Worm (Caenorhabditis elegans): ENCODE results near the gene dos-1.

- TF ChIP-seq hlh-15 (tag; optimal IDR thresholded peaks at IDR 0.05) = no peak
- TF ChIP-seq hlh-30 (tag; optimal IDR thresholded peaks at IDR 0.05; ENCODE audit: insufficient read depth) = no peak
- TF ChIP-seq ceh-45 (GFP tag; IDR thresholded peaks at IDR 0.05) = no peak
- no peak for TF ChIP-seq tbx-7 (tag; optimal IDR thresholded peaks at IDR 0.05)
- no peak for TF ChIP-seq unc-86 (tag; optimal IDR thresholded peaks at IDR 0.05)
- no peak for TF ChIP-seq sox-4 (tag; optimal IDR thresholded peaks at IDR 0.05)
- no peak for TF ChIP-seq pha-2 (tag; optimal IDR thresholded peaks at IDR 0.05)
These were observed 26.8 kb downstream of the dos-1 start, which contains the start of gene ZK512.10 for ce11 chrIII:9130588-9130987.

Data from whole organism, late embryonic.